Fruit fly (Drosophila melanogaster): ENCODE data around the gene CG7715.
A peak's percentile ranks its signal among the peaks of the same experiment; 100 is the strongest.

CG7715 gene

DNA sequence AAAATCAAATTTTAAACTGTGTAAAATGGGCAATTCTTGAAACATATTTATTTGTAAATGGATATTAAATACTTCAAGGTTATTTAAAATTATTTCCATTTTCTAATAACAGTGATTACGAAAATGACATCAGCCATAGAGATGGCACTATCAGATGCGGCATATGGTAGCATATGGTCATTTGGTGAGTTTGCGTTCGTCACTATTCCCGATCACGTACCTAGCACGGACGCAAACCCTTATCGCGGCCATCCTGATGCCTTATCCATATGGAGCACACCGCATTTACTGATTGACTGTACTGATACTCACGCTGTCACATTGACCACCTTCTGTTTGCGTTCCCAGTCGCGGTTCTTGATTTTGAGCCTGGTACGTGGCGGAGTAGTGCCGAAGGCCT is 9.8 kb upstream of the CG7715 start:
- peak; percentile 4 to 28 for TF ChIP-seq CTCF (optimal IDR thresholded peaks at IDR 0.05)
- TF ChIP-seq CG8478 (optimal IDR thresholded peaks at IDR 0.05), result no peak

dm6 chr3R:18733580-18733979 is 5.3 kb upstream of the CG7715 start:
- no peak for TF ChIP-seq CTCF (optimal IDR thresholded peaks at IDR 0.05)
- no peak for TF ChIP-seq CG8478 (optimal IDR thresholded peaks at IDR 0.05)

- TF ChIP-seq CTCF (optimal IDR thresholded peaks at IDR 0.05) (no peak), CG8478 (optimal IDR thresholded peaks at IDR 0.05) (no peak)
These were observed 4.1 kb upstream of the CG7715 start, which contains the start of gene CG14302 for dm6 chr3R:18732381-18732780. TSS of gene CG14302 (plus strand) at chr3R:18732681.

dm6 chr3R:18731241-18731640 is 3.0 kb upstream of the CG7715 start:
- no peak for TF ChIP-seq CTCF (optimal IDR thresholded peaks at IDR 0.05)
- no peak for TF ChIP-seq CG8478 (optimal IDR thresholded peaks at IDR 0.05)

- TF ChIP-seq CG8478 (optimal IDR thresholded peaks at IDR 0.05) (no peak), CTCF (optimal IDR thresholded peaks at IDR 0.05) (no peak)
These were observed 1.9 kb downstream of the CG7715 start, which contains the start of gene CG7714 for dm6 chr3R:18726334-18726733. TSS of gene CG7714 (minus strand) at chr3R:18726434.

DNA sequence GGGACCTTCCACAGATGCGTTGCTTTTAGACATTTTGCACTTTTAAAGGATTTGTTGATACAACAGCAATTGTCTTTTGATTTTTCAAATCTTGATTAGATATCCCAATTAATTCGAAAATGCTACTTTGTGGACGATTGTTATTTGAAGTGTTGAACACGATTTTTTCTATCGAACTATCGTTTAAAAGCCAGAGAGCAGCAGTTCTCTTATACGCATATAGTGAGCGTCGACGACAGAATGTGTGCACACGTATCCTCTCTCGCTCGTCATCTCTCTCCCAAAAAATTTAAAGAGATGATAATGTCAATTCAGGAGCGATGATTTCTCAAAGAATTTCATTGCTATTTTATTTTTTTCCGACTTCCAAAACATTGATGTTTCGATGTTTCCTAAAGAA is 5.8 kb downstream of the CG7715 start, which contains the start of gene CG34283:
Gene CG34283 (minus strand): TSS at position 101 of the 400 bp plus-strand sequence.
- TF ChIP-seq CG8478 (optimal IDR thresholded peaks at IDR 0.05) (no peak), CTCF (optimal IDR thresholded peaks at IDR 0.05) (no peak)

DNA sequence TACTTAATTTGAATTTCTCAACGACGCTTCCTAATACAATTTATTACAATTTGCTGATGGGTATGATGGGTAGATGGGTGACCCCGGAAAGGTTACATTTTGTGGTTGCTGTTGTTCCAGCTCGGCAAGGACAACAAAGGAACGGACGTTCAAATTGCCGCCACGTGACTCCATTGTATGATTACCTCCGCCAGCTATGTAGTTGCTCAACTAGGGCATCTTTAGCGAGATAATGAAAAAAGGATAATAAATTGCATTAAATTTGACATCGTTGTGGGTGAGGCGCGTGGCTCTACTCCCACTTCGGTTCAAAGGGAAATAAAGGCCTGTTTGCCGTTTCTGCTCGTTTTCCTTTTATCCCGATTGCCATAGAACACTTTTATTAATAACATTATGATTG is 6.9 kb downstream of the CG7715 start:
- TF ChIP-seq CTCF (optimal IDR thresholded peaks at IDR 0.05), result no peak
- no peak for TF ChIP-seq CG8478 (optimal IDR thresholded peaks at IDR 0.05)

DNA sequence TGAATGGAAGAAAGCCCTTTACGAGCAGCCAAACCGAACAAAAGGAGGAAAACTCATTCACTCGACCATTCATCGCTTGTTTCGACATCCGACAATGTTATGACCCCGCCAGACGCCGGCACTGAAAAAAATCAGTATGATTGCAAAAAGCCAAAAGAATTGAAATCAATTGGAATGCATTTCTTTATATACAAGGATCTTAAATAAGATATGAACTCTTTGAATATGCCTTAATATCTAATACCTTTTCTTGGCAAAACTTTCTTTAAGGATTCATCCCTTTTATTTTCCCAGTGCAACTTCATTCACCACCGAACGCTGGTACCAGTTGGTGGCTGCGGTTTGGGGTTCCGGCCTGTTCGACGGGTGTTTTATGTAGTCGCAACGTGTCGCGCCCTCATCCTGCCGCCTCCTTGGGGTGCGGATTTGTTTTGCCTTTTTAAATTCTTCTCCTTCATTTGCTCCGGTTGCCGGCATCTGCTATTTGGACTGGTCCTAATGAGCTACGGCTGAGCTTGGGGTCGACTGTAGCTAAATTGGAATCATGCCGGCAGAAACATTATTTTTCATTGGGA is 8.4 kb downstream of the CG7715 start:
- TF ChIP-seq CG8478 (optimal IDR thresholded peaks at IDR 0.05) (no peak), CTCF (optimal IDR thresholded peaks at IDR 0.05) (no peak)

DNA sequence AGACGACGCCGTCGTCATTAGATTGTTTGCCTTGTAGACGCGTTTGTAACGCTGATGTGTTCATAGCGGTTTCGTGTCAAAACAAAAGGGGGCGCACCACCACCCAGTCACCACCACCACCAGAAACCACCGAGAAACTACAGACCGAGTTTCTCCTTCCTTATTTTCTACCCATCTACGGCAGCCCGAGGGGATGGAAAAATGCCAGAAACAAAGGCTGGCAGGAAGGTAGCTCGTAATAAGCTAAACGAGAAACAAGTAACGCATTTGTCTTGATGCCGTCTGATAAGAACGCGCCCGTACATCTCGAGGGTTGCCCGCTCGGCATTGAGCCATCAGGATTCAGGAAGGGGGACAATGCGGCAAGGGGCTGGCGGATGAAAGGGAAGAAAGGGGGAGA is 20.8 kb downstream of the CG7715 start:
- no peak for TF ChIP-seq CG8478 (optimal IDR thresholded peaks at IDR 0.05)

DNA sequence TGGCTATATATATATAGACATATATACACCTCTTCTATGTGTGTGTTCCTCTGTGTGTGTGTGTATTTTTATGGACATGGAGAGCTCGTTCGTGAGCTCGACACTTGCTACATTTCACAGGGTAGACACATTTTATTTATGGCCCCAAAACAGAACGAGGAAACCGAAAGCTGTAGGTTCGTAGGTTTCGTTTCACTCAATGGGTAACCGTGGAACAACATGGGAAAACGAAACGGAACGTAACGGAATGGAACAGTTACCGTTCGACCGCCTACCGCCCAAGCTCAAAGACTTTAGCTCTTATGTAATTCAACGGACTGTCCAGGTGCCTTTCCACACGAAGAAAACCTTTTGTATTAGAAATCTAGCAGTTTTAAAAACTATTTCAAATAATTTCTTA is 22.0 kb downstream of the CG7715 start:
- TF ChIP-seq CG8478 (optimal IDR thresholded peaks at IDR 0.05) (no peak), CTCF (optimal IDR thresholded peaks at IDR 0.05) (no peak)

- TF ChIP-seq CG8478 (optimal IDR thresholded peaks at IDR 0.05), result no peak
These were observed 23.1 kb downstream of the CG7715 start, which contains the start of the genes ChAT and VAChT for dm6 chr3R:18705150-18705549. TSS of gene ChAT (plus strand) at chr3R:18705501. TSS of gene VAChT (plus strand) at chr3R:18705501.

- TF ChIP-seq CG8478 (optimal IDR thresholded peaks at IDR 0.05) (no peak), CTCF (optimal IDR thresholded peaks at IDR 0.05) (no peak)
These were observed 24.8 kb downstream of the CG7715 start for dm6 chr3R:18703514-18703913.

DNA sequence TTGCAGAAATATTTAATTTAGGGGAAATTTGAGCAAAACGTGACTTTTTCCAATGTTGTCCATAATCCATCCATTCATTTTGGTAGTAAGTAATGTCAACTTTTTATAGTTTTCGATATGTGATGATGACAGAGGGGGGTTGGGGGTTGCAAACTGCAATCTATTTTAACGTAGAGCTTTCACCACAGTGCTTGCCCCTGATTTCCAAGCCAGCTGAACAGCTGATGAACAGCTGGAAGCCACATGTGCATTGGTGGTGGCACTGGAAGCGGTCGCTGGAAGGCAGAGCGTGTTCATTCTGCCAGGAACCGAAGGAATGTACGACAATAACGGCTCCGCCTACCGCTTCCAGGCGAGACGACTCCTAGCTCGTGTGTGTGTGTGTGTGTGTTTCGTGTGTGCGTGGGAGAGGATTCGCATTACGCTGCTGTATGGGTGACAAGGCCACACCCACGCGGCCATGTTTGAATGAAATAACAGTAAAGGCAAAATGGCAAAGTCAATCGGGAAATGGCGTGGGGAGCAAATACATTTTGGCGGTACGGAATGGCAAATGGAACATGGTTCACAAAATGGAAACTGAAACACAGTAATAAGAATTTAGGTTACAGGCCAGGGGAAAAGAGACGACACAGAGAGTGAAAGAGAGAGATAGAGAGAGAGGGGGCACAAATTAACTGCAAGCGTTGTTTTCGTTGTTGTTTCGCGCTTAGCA is 29.3 kb downstream of the CG7715 start:
- TF ChIP-seq CTCF (optimal IDR thresholded peaks at IDR 0.05) (no peak), CG8478 (optimal IDR thresholded peaks at IDR 0.05) (no peak)

dm6 chr3R:18694952-18695351 is 33.3 kb downstream of the CG7715 start, which contains the start of gene CG34282:
TSS of gene CG34282 (plus strand) at chr3R:18695252.
- TF ChIP-seq CG8478 (optimal IDR thresholded peaks at IDR 0.05), result no peak
- TF ChIP-seq CTCF (optimal IDR thresholded peaks at IDR 0.05), result no peak

DNA sequence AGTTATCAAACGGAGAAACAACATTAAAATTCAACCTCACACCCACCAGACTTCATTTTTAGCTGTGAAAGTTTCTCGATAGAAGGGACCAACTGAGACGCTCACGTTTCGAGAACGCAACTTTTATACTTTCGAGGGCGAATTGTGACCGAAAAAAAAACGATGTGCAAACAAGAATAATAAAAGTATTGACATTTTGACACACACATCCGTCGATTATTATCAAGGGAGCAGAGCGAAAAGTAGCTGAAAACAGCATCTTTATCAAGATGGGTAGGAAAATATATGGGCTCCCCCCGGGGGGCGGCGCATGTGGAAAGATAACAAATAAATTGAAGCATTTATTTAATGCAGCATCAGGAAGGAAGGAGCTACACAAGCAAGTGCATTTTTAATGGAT is 34.7 kb downstream of the CG7715 start, which contains the start of gene CG14300:
Gene CG14300 (minus strand): TSS at position 101 of the 400 bp plus-strand sequence.
- TF ChIP-seq CTCF (optimal IDR thresholded peaks at IDR 0.05) (no peak), CG8478 (optimal IDR thresholded peaks at IDR 0.05) (no peak)

dm6 chr3R:18692619-18693018 is 35.6 kb downstream of the CG7715 start, which contains the start of gene Muc91C:
TSS of gene Muc91C (minus strand) at chr3R:18692719.
- TF ChIP-seq CTCF (optimal IDR thresholded peaks at IDR 0.05), result no peak
- TF ChIP-seq CG8478 (optimal IDR thresholded peaks at IDR 0.05), result no peak

All from S2 (cell line).